Worm (Caenorhabditis elegans) whole organism, L4 larva: ENCODE results near the gene srj-21.

Source experiments
- F26F4.8 ChIP-seq: fragments of 200-800 bp; sonication (Bioruptor generic); conservative IDR thresholded peaks from 2 replicates; pipeline ENCODE4 v1.3.6; 2022; ENCODE audit warnings: missing genetic modification characterization, missing compliant biosample characterization
- F49E8.2 ChIP-seq: sonication (generic microtip); optimal IDR thresholded peaks from 2 replicates; lab custom pipeline; 2016; ENCODE audit warnings: missing compliant biosample characterization, mild to moderate bottlenecking, missing genetic modification characterization, borderline replicate concordance
- T20F7.1 ChIP-seq: fragments of 200-800 bp; sonication (Bioruptor generic); optimal IDR thresholded peaks from 2 replicates; lab custom pipeline; 2018; ENCODE audit warnings: mild to moderate bottlenecking, missing genetic modification characterization, missing compliant biosample characterization
- T26A8.4 ChIP-seq: fragments of 200-800 bp; sonication (Bioruptor generic); IDR thresholded peaks from 2 replicates; pipeline ENCODE4 v1.3.6; 2022; ENCODE audit warnings: missing genetic modification characterization, missing compliant biosample characterization
- ZK337.2 ChIP-seq: fragments of 200-800 bp; sonication (Bioruptor generic); IDR thresholded peaks from 2 replicates; pipeline ENCODE4 v1.3.6; 2022; ENCODE audit warnings: missing genetic modification reagents, missing genetic modification characterization, missing compliant biosample characterization
- aha-1 ChIP-seq: fragments of 150-350 bp; peaks from one replicate; lab custom pipeline; 2014; ENCODE audit warnings: missing biosample characterization, missing genetic modification characterization
- aly-2 ChIP-seq: sonication (generic microtip); optimal IDR thresholded peaks from 2 replicates; lab custom pipeline; 2018; ENCODE audit warnings: missing biosample characterization, missing genetic modification characterization
- arid-1 ChIP-seq: fragments of 200-800 bp; sonication (Bioruptor generic); conservative IDR thresholded peaks from 2 replicates; pipeline ENCODE4 v1.3.6; 2022; ENCODE audit warnings: missing genetic modification reagents, missing genetic modification characterization, missing compliant biosample characterization
- ceh-28 ChIP-seq: fragments of 150-350 bp; optimal IDR thresholded peaks from 2 replicates; lab custom pipeline; 2014; ENCODE audit warnings: missing biosample characterization, missing genetic modification reagents, missing genetic modification characterization
- ceh-62 ChIP-seq: sonication (generic microtip); optimal IDR thresholded peaks from 2 replicates; lab custom pipeline; 2017; ENCODE audit warnings: missing biosample characterization, missing genetic modification characterization
- ces-1 ChIP-seq: fragments of 150-350 bp; sonication (generic microtip); optimal IDR thresholded peaks from 4 replicates; lab custom pipeline; 2014; ENCODE audit warnings: missing biosample characterization, missing genetic modification reagents, missing genetic modification characterization
- cey-2 ChIP-seq: sonication (generic microtip); optimal IDR thresholded peaks from 3 replicates; lab custom pipeline; 2017; ENCODE audit warnings: missing genetic modification characterization, mild to moderate bottlenecking, missing compliant biosample characterization, antibody characterized with exemption, borderline replicate concordance; ENCODE audit not compliant: insufficient read depth
- ctbp-1 ChIP-seq: fragments of 200-800 bp; sonication (Bioruptor generic); IDR thresholded peaks from 2 replicates; pipeline ENCODE4 v1.3.6; 2022; ENCODE audit warnings: missing genetic modification reagents, missing genetic modification characterization, missing compliant biosample characterization
- daf-16 ChIP-seq, 3 experiments: sonication (generic microtip); optimal IDR thresholded peaks; 2 replicates each; lab custom pipeline; 2016 to 2017; ENCODE audit warnings: missing genetic modification characterization in 3 of 3, missing genetic modification reagents in 3 of 3, mild to moderate bottlenecking in 2 of 3, missing compliant biosample characterization in 2 of 3, missing biosample characterization in 1 of 3, moderate library complexity in 1 of 3
- daf-19 ChIP-seq: fragments of 200-800 bp; sonication (Bioruptor generic); conservative IDR thresholded peaks from 2 replicates; pipeline ENCODE4 v1.3.6; 2022; ENCODE audit warnings: missing genetic modification characterization, missing compliant biosample characterization
- dmd-6 ChIP-seq: fragments of 200-800 bp; sonication (Bioruptor generic); IDR thresholded peaks from 2 replicates; pipeline ENCODE4 v1.3.6; 2022; ENCODE audit warnings: missing genetic modification reagents, missing genetic modification characterization, missing compliant biosample characterization
- dve-1 ChIP-seq: sonication (generic microtip); optimal IDR thresholded peaks from 2 replicates; lab custom pipeline; 2017; ENCODE audit warnings: antibody characterized with exemption, mild to moderate bottlenecking, missing genetic modification characterization, missing compliant biosample characterization; ENCODE audit not compliant: insufficient read depth
- fos-1 ChIP-seq: fragments of 150-350 bp; optimal IDR thresholded peaks from 2 replicates; lab custom pipeline; 2014; ENCODE audit warnings: missing biosample characterization, missing genetic modification characterization
- hlh-11 ChIP-seq: fragments of 200-800 bp; sonication (Bioruptor generic); optimal IDR thresholded peaks from 2 replicates; lab custom pipeline; 2018; ENCODE audit warnings: mild to moderate bottlenecking, missing genetic modification characterization, missing compliant biosample characterization
- hlh-30 ChIP-seq: sonication (generic microtip); optimal IDR thresholded peaks from 2 replicates; lab custom pipeline; 2017; ENCODE audit warnings: antibody characterized with exemption, mild to moderate bottlenecking, missing genetic modification characterization, missing compliant biosample characterization; ENCODE audit not compliant: insufficient read depth
- jun-1 ChIP-seq: fragments of 150-350 bp; optimal IDR thresholded peaks from 2 replicates; lab custom pipeline; 2014; ENCODE audit warnings: missing biosample characterization, missing genetic modification reagents, missing genetic modification characterization
- lin-15B ChIP-seq: fragments of 150-350 bp; sonication (generic microtip); optimal IDR thresholded peaks from 3 replicates; lab custom pipeline; 2014; ENCODE audit warnings: missing biosample characterization, missing genetic modification characterization
- lsy-2 ChIP-seq, 2 experiments: fragments of 150-350 bp in 1 of 2; sonication (generic microtip) in 1 of 2; optimal IDR thresholded peaks; 2 replicates each; lab custom pipeline; 2014 to 2017; ENCODE audit warnings: missing biosample characterization in 2 of 2, missing genetic modification characterization in 2 of 2
- madf-5 ChIP-seq, 2 experiments: fragments of 200-800 bp; sonication (Bioruptor generic); IDR thresholded peaks; 2 replicates each; pipeline ENCODE4 v1.3.6; 2022; ENCODE audit warnings: missing compliant biosample characterization in 2 of 2, missing genetic modification characterization in 2 of 2
- mdl-1 ChIP-seq, 2 experiments: fragments of 150-350 bp in 1 of 2; sonication (generic microtip) in 1 of 2; optimal IDR thresholded peaks; 2 replicates each; lab custom pipeline; 2014 to 2017; ENCODE audit warnings: missing biosample characterization in 2 of 2, missing genetic modification characterization in 2 of 2
- mep-1 ChIP-seq: fragments of 150-350 bp; sonication (generic microtip); optimal IDR thresholded peaks from 3 replicates; lab custom pipeline; 2014; ENCODE audit warnings: missing biosample characterization, missing genetic modification characterization
- mes-2 ChIP-seq: sonication (generic microtip); optimal IDR thresholded peaks from 2 replicates; lab custom pipeline; 2016; ENCODE audit warnings: missing genotype, mild to moderate bottlenecking, missing genetic modification characterization, missing compliant biosample characterization; ENCODE audit not compliant: poor library complexity, severe bottlenecking
- mxl-2 ChIP-seq: fragments of 200-800 bp; sonication (Bioruptor generic); conservative IDR thresholded peaks from 2 replicates; pipeline ENCODE4 v1.3.6; 2022; ENCODE audit warnings: missing genetic modification reagents, missing genetic modification characterization, missing compliant biosample characterization
- mxl-3 ChIP-seq: fragments of 200-800 bp; sonication (Bioruptor generic); optimal IDR thresholded peaks from 2 replicates; lab custom pipeline; 2018; ENCODE audit warnings: mild to moderate bottlenecking, missing genetic modification characterization, missing compliant biosample characterization
- nhr-10 ChIP-seq: fragments of 150-350 bp; optimal IDR thresholded peaks from 2 replicates; lab custom pipeline; 2014; ENCODE audit warnings: missing biosample characterization, missing genetic modification characterization
- nhr-111 ChIP-seq: fragments of 200-800 bp; sonication (Bioruptor generic); optimal IDR thresholded peaks from 2 replicates; lab custom pipeline; 2018; ENCODE audit warnings: mild to moderate bottlenecking, missing genetic modification characterization, missing compliant biosample characterization
- nhr-28 ChIP-seq: fragments of 150-350 bp; optimal IDR thresholded peaks from 2 replicates; lab custom pipeline; 2014; ENCODE audit warnings: missing biosample characterization, missing genetic modification characterization
- nhr-6 ChIP-seq: fragments of 150-350 bp; optimal IDR thresholded peaks from 2 replicates; lab custom pipeline; 2014; ENCODE audit warnings: missing biosample characterization, missing genetic modification characterization
- nhr-76 ChIP-seq: fragments of 150-350 bp; optimal IDR thresholded peaks from 2 replicates; lab custom pipeline; 2014; ENCODE audit warnings: missing biosample characterization, missing genetic modification characterization
- nhr-77 ChIP-seq: fragments of 150-350 bp; optimal IDR thresholded peaks from 2 replicates; lab custom pipeline; 2014; ENCODE audit warnings: missing biosample characterization, missing genetic modification characterization
- pha-4 ChIP-seq, 2 experiments: fragments of 150-350 bp in 1 of 2; fragments of 200-800 bp in 1 of 2; sonication (Bioruptor generic) in 1 of 2; IDR thresholded peaks in 1 of 2; optimal IDR thresholded peaks in 1 of 2; 2 replicates each; pipeline versions ENCODE4 v1.3.6 to Lab custom; 2014 to 2022; ENCODE audit warnings: missing genetic modification characterization in 2 of 2, missing genetic modification reagents in 2 of 2, missing biosample characterization in 1 of 2, missing compliant biosample characterization in 1 of 2
- pqm-1 ChIP-seq: sonication (generic microtip); optimal IDR thresholded peaks from 2 replicates; lab custom pipeline; 2017; ENCODE audit warnings: missing biosample characterization, missing genetic modification characterization
- saeg-2 ChIP-seq: fragments of 200-800 bp; sonication (Bioruptor generic); IDR thresholded peaks from 2 replicates; pipeline ENCODE4 v1.3.6; 2022; ENCODE audit warnings: missing genetic modification reagents, missing genetic modification characterization, missing compliant biosample characterization
- sdz-12 ChIP-seq: fragments of 200-800 bp; sonication (Bioruptor generic); optimal IDR thresholded peaks from 2 replicates; lab custom pipeline; 2018; ENCODE audit warnings: mild to moderate bottlenecking, missing genetic modification characterization, missing compliant biosample characterization
- skn-1 ChIP-seq: fragments of 150-350 bp; optimal IDR thresholded peaks from 2 replicates; lab custom pipeline; 2014; ENCODE audit warnings: missing biosample characterization, missing genetic modification characterization
- unc-62 ChIP-seq, 3 experiments: fragments of 150-350 bp in 1 of 3; sonication (generic microtip); optimal IDR thresholded peaks in 2 of 3; peaks in 1 of 3; 1 replicate in 1 of 3; 2 replicates in 2 of 3; lab custom pipeline; 2014 to 2017; ENCODE audit warnings: missing biosample characterization in 3 of 3, missing genetic modification characterization in 3 of 3, missing genetic modification reagents in 3 of 3, missing genotype in 1 of 3
- vab-7 ChIP-seq: fragments of 200-800 bp; sonication (Bioruptor generic); IDR thresholded peaks from 2 replicates; pipeline ENCODE4 v1.3.6; 2022; ENCODE audit warnings: missing genetic modification reagents, missing genetic modification characterization, missing compliant biosample characterization
- zfp-3 ChIP-seq: fragments of 200-800 bp; sonication (Bioruptor generic); conservative IDR thresholded peaks from 2 replicates; pipeline ENCODE4 v1.3.6; 2022; ENCODE audit warnings: missing genetic modification reagents, missing genetic modification characterization, missing compliant biosample characterization
- zip-2 ChIP-seq: fragments of 150-350 bp; optimal IDR thresholded peaks from 2 replicates; lab custom pipeline; 2014; ENCODE audit warnings: missing biosample characterization, missing genetic modification characterization
- ztf-7 ChIP-seq: fragments of 150-350 bp; optimal IDR thresholded peaks from 2 replicates; lab custom pipeline; 2014; ENCODE audit warnings: missing biosample characterization, missing genetic modification characterization

The srj-21 gene

ce11 chrV:10712608-10712900 is 32.6 kb upstream of the srj-21 start:
- TF ChIP-seq jun-1 (no peak), unc-62 (GFP tag; optimal IDR thresholded peaks at IDR 0.05 in 1 of 2; lab: Kevin White, UChicago) (peak in 1 of 2 experiments; percentile 66), unc-62 (tag; optimal IDR thresholded peaks at IDR 0.05; lab: Kevin White, UChicago) (no peak), F49E8.2 (no peak), nhr-28 (tag; lab: Kevin White, UChicago) (peak; percentile 3), mes-2 (tag; lab: Kevin White, UChicago) (no peak), skn-1 (no peak), arid-1 (GFP tag; lab: Robert Waterston, UW) (no peak), nhr-77 (tag; lab: Kevin White, UChicago) (peak; percentile 28), F26F4.8 (GFP tag; lab: Robert Waterston, UW) (no peak), mep-1 (peak; percentile 40), mxl-3 (GFP tag; lab: Kevin White, UChicago) (no peak), pha-4 (GFP tag; IDR thresholded peaks at IDR 0.05; lab: Robert Waterston, UW) (peak; percentile 51; the same call in 1 of the 2 replicates), pha-4 (tag; optimal IDR thresholded peaks at IDR 0.05; lab: Kevin White, UChicago) (no peak), ceh-28 (tag; lab: Kevin White, UChicago) (no peak), ces-1 (no peak), aha-1 (tag; lab: Kevin White, UChicago) (no peak), mdl-1 (tag; optimal IDR thresholded peaks at IDR 0.05; lab: Kevin White, UChicago) (no peak), T20F7.1 (GFP tag; lab: Kevin White, UChicago) (no peak), nhr-10 (tag; lab: Kevin White, UChicago) (peak; percentile 61), madf-5 (GFP tag; IDR thresholded peaks at IDR 0.05; lab: Robert Waterston, UW) (no peak), cey-2 (tag; lab: Kevin White, UChicago) (no peak), aly-2 (peak; percentile 30), ztf-7 (tag; lab: Kevin White, UChicago) (no peak), fos-1 (tag; lab: Kevin White, UChicago) (no peak), dve-1 (peak; percentile 7), daf-16 (GFP tag; optimal IDR thresholded peaks at IDR 0.05; lab: Kevin White, UChicago) (no peak), daf-16 (tag; optimal IDR thresholded peaks at IDR 0.05; lab: Kevin White, UChicago) (no peak), lsy-2 (tag; optimal IDR thresholded peaks at IDR 0.05; lab: Kevin White, UChicago) (peak in 1 of 2 experiments; percentile 22), zfp-3 (GFP tag; lab: Robert Waterston, UW) (0 out of 2 replicates have a peak, but pooled peaks have one; percentile 6), vab-7 (GFP tag; lab: Robert Waterston, UW) (no peak), ctbp-1 (no peak), nhr-6 (tag; lab: Kevin White, UChicago) (no peak)

ce11 chrV:10713704-10714239 is 31.4 kb upstream of the srj-21 start:
- TF ChIP-seq mxl-2 (GFP tag; lab: Robert Waterston, UW) (no peak), nhr-76 (tag; lab: Kevin White, UChicago) (no peak), hlh-11 (tag; lab: Kevin White, UChicago) (peak; percentile 24), nhr-28 (tag; lab: Kevin White, UChicago) (peak; percentile 40), dve-1 (peak; percentile 41), nhr-111 (no peak), dmd-6 (peak; percentile 74), vab-7 (GFP tag; lab: Robert Waterston, UW) (no peak), aha-1 (tag; lab: Kevin White, UChicago) (peak; percentile 11), unc-62 (GFP tag; optimal IDR thresholded peaks at IDR 0.05 in 1 of 2; lab: Kevin White, UChicago) (peak in 1 of 2 experiments; percentile 24), unc-62 (tag; optimal IDR thresholded peaks at IDR 0.05; lab: Kevin White, UChicago) (no peak), ZK337.2 (GFP tag; lab: Robert Waterston, UW) (no peak)

- TF ChIP-seq lin-15B (tag; lab: Kevin White, UChicago) (no peak), lsy-2 (tag; optimal IDR thresholded peaks at IDR 0.05; lab: Kevin White, UChicago) (no peak), sdz-12 (GFP tag; lab: Kevin White, UChicago) (peak; percentile 9), saeg-2 (GFP tag; lab: Robert Waterston, UW) (no peak), hlh-30 (tag; lab: Kevin White, UChicago) (no peak), nhr-76 (tag; lab: Kevin White, UChicago) (no peak), daf-19 (GFP tag; lab: Robert Waterston, UW) (no peak), T26A8.4 (GFP tag; lab: Robert Waterston, UW) (peak; percentile 47; the same call in 1 of the 2 replicates), ceh-62 (no peak), zip-2 (no peak), aly-2 (no peak), pqm-1 (tag; lab: Kevin White, UChicago) (no peak), dmd-6 (peak; percentile 37; the same call in 1 of the 2 replicates)
These were observed 30.5 kb upstream of the srj-21 start for ce11 chrV:10714630-10715029.
